Fruit fly (Drosophila melanogaster) whole organism, embryonic: ENCODE results near the gene CG10301.

Source experiments
- Atf6 ChIP-seq: fragments of 200-800 bp; sonication (Bioruptor generic); IDR thresholded peaks from 2 replicates; pipeline ENCODE4 v1.3.6; 2022; ENCODE audit warnings: missing biosample characterization, missing genetic modification characterization
- CG11247 ChIP-seq: fragments of 200-800 bp; sonication (Bioruptor generic); IDR thresholded peaks from 2 replicates; pipeline ENCODE4 v1.3.6; 2022; ENCODE audit warnings: missing biosample characterization, missing genetic modification characterization
- CG12155 ChIP-seq: fragments of 200-800 bp; sonication (Bioruptor generic); optimal IDR thresholded peaks from 3 replicates; lab custom pipeline; 2016; ENCODE audit warnings: missing biosample characterization, missing genetic modification characterization
- CG12942 ChIP-seq: fragments of 200-800 bp; sonication (Bioruptor generic); optimal IDR thresholded peaks from 3 replicates; lab custom pipeline; 2016; ENCODE audit warnings: missing biosample characterization, missing genetic modification characterization
- CG13287 ChIP-seq: fragments of 200-800 bp; sonication (Bioruptor generic); IDR thresholded peaks from 2 replicates; pipeline ENCODE4 v1.3.6; 2022; ENCODE audit warnings: missing biosample characterization, missing genetic modification characterization; ENCODE audit not compliant: partially characterized antibody
- CG14860 ChIP-seq: fragments of 200-800 bp; sonication (Bioruptor generic); IDR thresholded peaks from 3 replicates; pipeline ENCODE4 v1.3.6; 2022; ENCODE audit warnings: missing biosample characterization, missing genetic modification characterization; ENCODE audit not compliant: partially characterized antibody
- CG14965 ChIP-seq: fragments of 200-800 bp; sonication (Bioruptor generic); optimal IDR thresholded peaks from 2 replicates; lab custom pipeline; 2016; ENCODE audit warnings: missing biosample characterization, missing genetic modification characterization, borderline replicate concordance
- CG15011 ChIP-seq: fragments of 200-800 bp; sonication (Bioruptor generic); optimal IDR thresholded peaks from 3 replicates; lab custom pipeline; 2018; ENCODE audit warnings: missing biosample characterization, mild to moderate bottlenecking, missing genetic modification characterization
- CG15073 ChIP-seq: fragments of 200-800 bp; sonication (Bioruptor generic); optimal IDR thresholded peaks from 2 replicates; lab custom pipeline; 2016; ENCODE audit warnings: missing biosample characterization, missing genetic modification characterization
- CG15479 ChIP-seq: fragments of 200-800 bp; sonication (Bioruptor generic); optimal IDR thresholded peaks from 3 replicates; lab custom pipeline; 2019; ENCODE audit warnings: missing biosample characterization, mild to moderate bottlenecking, missing genetic modification characterization, moderate library complexity
- CG1602 ChIP-seq: fragments of 200-800 bp; sonication (Bioruptor generic); optimal IDR thresholded peaks from 3 replicates; lab custom pipeline; 2016; ENCODE audit warnings: missing biosample characterization, missing genetic modification characterization
- CG16779 ChIP-seq: fragments of 200-800 bp; sonication (Bioruptor generic); IDR thresholded peaks from 2 replicates; pipeline ENCODE4 v1.3.6; 2022; ENCODE audit warnings: missing biosample characterization, missing genetic modification characterization
- CG17612 ChIP-seq: fragments of 200-800 bp; sonication (Bioruptor generic); IDR thresholded peaks from 2 replicates; pipeline ENCODE4 v1.3.6; 2022; ENCODE audit warnings: missing biosample characterization, missing genetic modification characterization
- CG2199 ChIP-seq: fragments of 200-800 bp; sonication (Bioruptor generic); IDR thresholded peaks from 3 replicates; pipeline ENCODE4 v1.3.6; 2022; ENCODE audit warnings: missing biosample characterization, missing genetic modification characterization
- CG2889 ChIP-seq: fragments of 200-800 bp; sonication (Bioruptor generic); IDR thresholded peaks from 3 replicates; pipeline ENCODE4 v1.3.6; 2022; ENCODE audit warnings: missing biosample characterization, missing genetic modification characterization
- CG34376 ChIP-seq: fragments of 200-800 bp; sonication (Bioruptor generic); optimal IDR thresholded peaks from 2 replicates; lab custom pipeline; 2018; ENCODE audit warnings: missing biosample characterization, mild to moderate bottlenecking, missing genetic modification characterization
- CG4854 ChIP-seq: fragments of 200-800 bp; sonication (Bioruptor generic); optimal IDR thresholded peaks from 2 replicates; lab custom pipeline; 2016; ENCODE audit warnings: missing biosample characterization, missing genetic modification characterization, inconsistent platforms
- CG6175 ChIP-seq: fragments of 200-800 bp; sonication (Bioruptor generic); IDR thresholded peaks from 3 replicates; pipeline ENCODE4 v1.3.6; 2022; ENCODE audit warnings: missing biosample characterization, missing genetic modification characterization
- CG6791 ChIP-seq: fragments of 200-800 bp; sonication (Bioruptor generic); IDR thresholded peaks from 3 replicates; pipeline ENCODE4 v1.3.6; 2022; ENCODE audit warnings: missing biosample characterization, missing genetic modification characterization; ENCODE audit not compliant: partially characterized antibody
- CG7928 ChIP-seq: fragments of 200-800 bp; sonication (Bioruptor generic); optimal IDR thresholded peaks from 2 replicates; lab custom pipeline; 2017; ENCODE audit warnings: missing biosample characterization, mild to moderate bottlenecking, missing genetic modification characterization
- CG9609 ChIP-seq: fragments of 200-800 bp; sonication (Bioruptor generic); optimal IDR thresholded peaks from 3 replicates; lab custom pipeline; 2016; ENCODE audit warnings: missing biosample characterization, missing genetic modification characterization
- CkIIα-i1 ChIP-seq: fragments of 200-800 bp; sonication (Bioruptor generic); IDR thresholded peaks from 2 replicates; pipeline ENCODE4 v1.3.6; 2022; ENCODE audit warnings: missing biosample characterization, missing genetic modification characterization
- Dbx ChIP-seq: fragments of 200-800 bp; sonication (Bioruptor generic); IDR thresholded peaks from 3 replicates; pipeline ENCODE4 v1.3.6; 2022; ENCODE audit warnings: missing biosample characterization, missing genetic modification characterization
- Doc2 ChIP-seq: fragments of 200-800 bp; sonication (Bioruptor generic); IDR thresholded peaks from 2 replicates; pipeline ENCODE4 v1.3.6; 2022; ENCODE audit warnings: missing biosample characterization, missing genetic modification characterization
- Hr51 ChIP-seq, 2 experiments: fragments of 200-800 bp; sonication (Bioruptor generic); optimal IDR thresholded peaks; 2 replicates in 1 of 2; 3 replicates in 1 of 2; lab custom pipeline; 2016 to 2018; ENCODE audit warnings: missing biosample characterization in 2 of 2, missing genetic modification characterization in 2 of 2, mild to moderate bottlenecking in 1 of 2, moderate library complexity in 1 of 2
- NC2β ChIP-seq: fragments of 200-800 bp; sonication (Bioruptor generic); optimal IDR thresholded peaks from 2 replicates; lab custom pipeline; 2016; ENCODE audit warnings: missing biosample characterization, missing genetic modification characterization
- Oli ChIP-seq: fragments of 200-800 bp; sonication (Bioruptor generic); optimal IDR thresholded peaks from 2 replicates; lab custom pipeline; 2018; ENCODE audit warnings: missing biosample characterization, mild to moderate bottlenecking, missing genetic modification characterization, moderate library complexity
- Poxn ChIP-seq: fragments of 200-800 bp; sonication (Bioruptor generic); IDR thresholded peaks from 2 replicates; pipeline ENCODE4 v1.3.6; 2022; ENCODE audit warnings: missing biosample characterization, missing genetic modification characterization
- Rfx ChIP-seq: fragments of 200-800 bp; sonication (Bioruptor generic); IDR thresholded peaks from 2 replicates; pipeline ENCODE4 v1.3.6; 2022; ENCODE audit warnings: missing biosample characterization, missing genetic modification characterization
- Spps ChIP-seq: fragments of 200-800 bp; sonication (Bioruptor generic); optimal IDR thresholded peaks from 2 replicates; lab custom pipeline; 2018; ENCODE audit warnings: missing biosample characterization, mild to moderate bottlenecking, missing genetic modification characterization
- TFAM ChIP-seq: fragments of 200-800 bp; sonication (Bioruptor generic); optimal IDR thresholded peaks from 2 replicates; lab custom pipeline; 2017; ENCODE audit warnings: missing biosample characterization, missing genetic modification characterization, inconsistent platforms
- Xbp1 ChIP-seq: fragments of 200-800 bp; sonication (Bioruptor generic); optimal IDR thresholded peaks from 3 replicates; lab custom pipeline; 2016; ENCODE audit warnings: missing biosample characterization, mild to moderate bottlenecking, missing genetic modification characterization
- cad ChIP-seq: fragments of >200 bp; optimal IDR thresholded peaks from 2 replicates; lab custom pipeline; 2017; ENCODE audit warnings: missing biosample characterization, missing genetic modification characterization
- caup ChIP-seq: fragments of 200-800 bp; sonication (Bioruptor generic); optimal IDR thresholded peaks from 3 replicates; lab custom pipeline; 2017; ENCODE audit warnings: missing biosample characterization, mild to moderate bottlenecking, missing genetic modification characterization, moderate library complexity; ENCODE audit not compliant: severe bottlenecking
- eve ChIP-seq, 2 experiments: fragments of >200 bp; optimal IDR thresholded peaks; 2 replicates each; lab custom pipeline; 2017; ENCODE audit warnings: missing biosample characterization in 2 of 2, missing genetic modification characterization in 2 of 2
- fd102C ChIP-seq: fragments of 200-800 bp; sonication (Bioruptor generic); optimal IDR thresholded peaks from 2 replicates; lab custom pipeline; 2018; ENCODE audit warnings: missing biosample characterization, mild to moderate bottlenecking, missing genetic modification characterization, moderate library complexity
- ftz-f1 ChIP-seq: fragments of 200-800 bp; sonication (Bioruptor generic); optimal IDR thresholded peaks from 2 replicates; lab custom pipeline; 2016; ENCODE audit warnings: missing biosample characterization, missing genetic modification characterization
- jigr1 ChIP-seq: fragments of 200-800 bp; sonication (Bioruptor generic); IDR thresholded peaks from 3 replicates; pipeline ENCODE4 v1.3.6; 2022; ENCODE audit warnings: missing biosample characterization, missing genetic modification characterization
- knrl ChIP-seq: fragments of 200-800 bp; sonication (Bioruptor generic); IDR thresholded peaks from 3 replicates; pipeline ENCODE4 v1.3.6; 2022; ENCODE audit warnings: missing biosample characterization, missing genetic modification characterization; ENCODE audit not compliant: partially characterized antibody
- mam ChIP-seq: fragments of 200-800 bp; sonication (Bioruptor generic); optimal IDR thresholded peaks from 3 replicates; lab custom pipeline; 2016; ENCODE audit warnings: missing biosample characterization, missing genetic modification characterization
- mirr ChIP-seq: fragments of 200-800 bp; sonication (Bioruptor generic); optimal IDR thresholded peaks from 3 replicates; lab custom pipeline; 2018; ENCODE audit warnings: missing biosample characterization, mild to moderate bottlenecking, missing genetic modification characterization
- nerfin-2 ChIP-seq: fragments of 200-800 bp; sonication (Bioruptor generic); IDR thresholded peaks from 2 replicates; pipeline ENCODE4 v1.3.6; 2022; ENCODE audit warnings: missing biosample characterization, missing genetic modification characterization; ENCODE audit not compliant: partially characterized antibody
- sna ChIP-seq: fragments of 200-800 bp; sonication (Bioruptor generic); IDR thresholded peaks from 2 replicates; pipeline ENCODE4 v1.3.6; 2022; ENCODE audit warnings: missing biosample characterization, missing genetic modification characterization; ENCODE audit not compliant: partially characterized antibody
- tio ChIP-seq: fragments of 200-800 bp; sonication (Bioruptor generic); optimal IDR thresholded peaks from 2 replicates; lab custom pipeline; 2017; ENCODE audit warnings: missing biosample characterization, missing genetic modification characterization, inconsistent platforms
- unc-4 ChIP-seq: fragments of 200-800 bp; sonication (Bioruptor generic); IDR thresholded peaks from 2 replicates; pipeline ENCODE4 v1.3.6; 2022; ENCODE audit warnings: missing biosample characterization, missing genetic modification characterization; ENCODE audit not compliant: partially characterized antibody
- vfl ChIP-seq: fragments of 200-800 bp; sonication (Bioruptor generic); optimal IDR thresholded peaks from 2 replicates; lab custom pipeline; 2016; ENCODE audit warnings: missing biosample characterization, missing genetic modification characterization
- vnd ChIP-seq: fragments of 200-800 bp; sonication (Bioruptor generic); IDR thresholded peaks from 3 replicates; pipeline ENCODE4 v1.3.6; 2022; ENCODE audit warnings: missing biosample characterization, missing genetic modification characterization; ENCODE audit not compliant: partially characterized antibody
- zen ChIP-seq: fragments of 200-800 bp; sonication (Bioruptor generic); optimal IDR thresholded peaks from 3 replicates; lab custom pipeline; 2018; ENCODE audit warnings: missing biosample characterization, mild to moderate bottlenecking, missing genetic modification characterization, moderate library complexity
- zen2 ChIP-seq: fragments of 200-800 bp; sonication (Bioruptor generic); IDR thresholded peaks from 3 replicates; pipeline ENCODE4 v1.3.6; 2022; ENCODE audit warnings: missing biosample characterization, missing genetic modification characterization; ENCODE audit not compliant: partially characterized antibody

Gene CG10301

DNA sequence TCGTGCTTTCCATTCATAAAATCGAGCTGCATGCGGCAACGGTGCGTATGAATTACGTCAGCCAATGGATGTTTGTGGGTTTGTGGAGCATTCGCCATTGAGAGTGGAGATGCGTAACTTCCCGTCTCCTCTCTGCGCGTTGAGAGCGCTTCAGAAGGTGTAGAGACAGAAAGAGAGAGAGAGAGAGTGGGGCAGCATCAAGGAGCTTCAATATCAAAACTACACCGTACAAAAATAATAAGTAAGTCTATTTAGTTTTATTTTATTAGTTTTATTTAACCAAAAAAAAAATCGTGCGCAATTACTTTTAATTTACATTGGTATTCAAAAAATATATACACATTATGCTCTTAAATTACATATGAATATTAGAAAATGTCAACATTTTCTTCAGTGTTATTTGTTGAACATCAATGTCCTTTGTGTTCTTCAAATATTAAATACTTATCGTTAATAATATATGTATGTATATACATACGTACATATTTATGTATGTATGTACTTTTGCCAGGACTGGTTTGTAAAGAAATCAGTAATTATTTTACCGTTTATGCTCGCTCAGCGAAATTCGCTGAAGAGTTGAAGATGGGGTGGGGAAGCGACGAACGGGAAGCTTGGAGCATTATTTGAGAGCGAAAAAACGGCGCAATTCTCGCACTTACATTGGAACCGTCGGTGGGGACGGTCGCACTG lies 12.9 kb downstream of the CG10301 start, which contains the start of gene CG10365 (continued):
- no peak for TF ChIP-seq CG14860 (GFP tag; lab: Robert Waterston, UW)
- no peak for TF ChIP-seq vfl
- peak; percentile 85 for TF ChIP-seq Dbx (GFP tag; lab: Robert Waterston, UW)
- TF ChIP-seq fd102C (GFP tag; lab: Kevin White, UChicago): no peak
- no peak for TF ChIP-seq sna (GFP tag; lab: Robert Waterston, UW)
- peak; percentile 87 for TF ChIP-seq Rfx (GFP tag; lab: Robert Waterston, UW)
- TF ChIP-seq CG2199 (GFP tag; lab: Robert Waterston, UW): no peak
- peak; percentile 77 for TF ChIP-seq Xbp1
- TF ChIP-seq CG15011: peak; percentile 87
- 0 out of 3 replicates have a peak, but pooled peaks have one; percentile 46 for TF ChIP-seq CG6175 (GFP tag; lab: Robert Waterston, UW)
- TF ChIP-seq zen2 (GFP tag; lab: Robert Waterston, UW): no peak
- TF ChIP-seq Doc2 (GFP tag; lab: Robert Waterston, UW): no peak
- TF ChIP-seq mirr: no peak
- no peak for TF ChIP-seq cad (GFP tag; lab: Kevin White, UChicago)
- no peak for TF ChIP-seq CG15073 (GFP tag; lab: Kevin White, UChicago)
- TF ChIP-seq CG34376 (GFP tag; lab: Kevin White, UChicago): peak; percentile 22
- TF ChIP-seq CG13287 (GFP tag; lab: Robert Waterston, UW): no peak
- TF ChIP-seq CG12942 (GFP tag; lab: Kevin White, UChicago): peak; percentile 68
- TF ChIP-seq CG15479: no peak
- TF ChIP-seq nerfin-2 (GFP tag; lab: Robert Waterston, UW): no peak
- no peak for TF ChIP-seq ftz-f1 (GFP tag; lab: Kevin White, UChicago)
- TF ChIP-seq knrl (GFP tag; lab: Robert Waterston, UW): no peak
- TF ChIP-seq CG11247 (GFP tag; lab: Robert Waterston, UW): peak; percentile 78
- no peak for TF ChIP-seq CkIIα-i1 (GFP tag; lab: Robert Waterston, UW)
- TF ChIP-seq TFAM (GFP tag; lab: Kevin White, UChicago): peak; percentile 21
- no peak for TF ChIP-seq jigr1 (GFP tag; lab: Robert Waterston, UW)
- peak in 1 of 2 experiments; percentile 78 for TF ChIP-seq eve (GFP tag; optimal IDR thresholded peaks at IDR 0.05; lab: Kevin White, UChicago)
- TF ChIP-seq CG7928: no peak
- peak; percentile 73 for TF ChIP-seq caup (GFP tag; lab: Kevin White, UChicago)
- TF ChIP-seq NC2β (GFP tag; lab: Kevin White, UChicago): no peak
- peak; percentile 72 for TF ChIP-seq CG17612 (GFP tag; lab: Robert Waterston, UW)
- no peak for TF ChIP-seq vnd (GFP tag; lab: Robert Waterston, UW)
- peak in 1 of 2 experiments; percentile 97 for TF ChIP-seq Hr51 (GFP tag; optimal IDR thresholded peaks at IDR 0.05; lab: Kevin White, UChicago)
- peak; percentile 59 for TF ChIP-seq tio (GFP tag; lab: Kevin White, UChicago)
- peak; percentile 85 for TF ChIP-seq Oli (tag; lab: Kevin White, UChicago)
- peak; percentile 4 for TF ChIP-seq Spps (tag; lab: Kevin White, UChicago)
- 0 out of 2 replicates have a peak, but pooled peaks have one; percentile 12 for TF ChIP-seq unc-4 (GFP tag; lab: Robert Waterston, UW)
- TF ChIP-seq CG9609 (GFP tag; lab: Kevin White, UChicago): no peak
- 0 out of 3 replicates have a peak, but pooled peaks have one; percentile 28 for TF ChIP-seq CG2889 (GFP tag; lab: Robert Waterston, UW)
- peak; percentile 76 for TF ChIP-seq CG12155 (GFP tag; lab: Kevin White, UChicago)
- peak; percentile 75 for TF ChIP-seq CG1602 (GFP tag; lab: Kevin White, UChicago)
- TF ChIP-seq mam (GFP tag; lab: Kevin White, UChicago): no peak
- TF ChIP-seq CG14965 (GFP tag; lab: Kevin White, UChicago): no peak
- TF ChIP-seq Poxn (GFP tag; lab: Robert Waterston, UW): peak; percentile 54; the same call in 1 of the 2 replicates
- TF ChIP-seq CG4854: no peak
- TF ChIP-seq Atf6 (GFP tag; lab: Robert Waterston, UW): peak; percentile 94
- TF ChIP-seq CG16779 (GFP tag; lab: Robert Waterston, UW): no peak
- no peak for TF ChIP-seq CG6791 (GFP tag; lab: Robert Waterston, UW)
- peak; percentile 61 for TF ChIP-seq zen (tag; lab: Kevin White, UChicago)
